Worm (Caenorhabditis elegans) whole organism, L4 larva: ENCODE measurements around the gene C27A2.7.

Experiments used
- F37D6.2 ChIP-seq: sonication (generic microtip); optimal IDR thresholded peaks from 2 replicates; lab custom pipeline; 2016; ENCODE audit warnings: mild to moderate bottlenecking, missing genetic modification characterization, missing compliant biosample characterization
- T26A8.4 ChIP-seq: fragments of 200-800 bp; sonication (Bioruptor generic); IDR thresholded peaks from 2 replicates; pipeline ENCODE4 v1.3.6; 2022; ENCODE audit warnings: missing genetic modification characterization, missing compliant biosample characterization
- Y5F2A.4 ChIP-seq: fragments of 200-800 bp; sonication (Bioruptor generic); optimal IDR thresholded peaks from 2 replicates; lab custom pipeline; 2018; ENCODE audit warnings: mild to moderate bottlenecking, missing genetic modification characterization, missing compliant biosample characterization
- Y75B8A.6 ChIP-seq: fragments of 200-800 bp; sonication (Bioruptor generic); IDR thresholded peaks from 2 replicates; pipeline ENCODE4 v1.3.6; 2022; ENCODE audit warnings: missing genetic modification reagents, missing genetic modification characterization, missing compliant biosample characterization
- aha-1 ChIP-seq: fragments of 150-350 bp; peaks from one replicate; lab custom pipeline; 2014; ENCODE audit warnings: missing biosample characterization, missing genetic modification characterization
- arid-1 ChIP-seq: fragments of 200-800 bp; sonication (Bioruptor generic); conservative IDR thresholded peaks from 2 replicates; pipeline ENCODE4 v1.3.6; 2022; ENCODE audit warnings: missing genetic modification reagents, missing genetic modification characterization, missing compliant biosample characterization
- daf-12 ChIP-seq: fragments of 150-350 bp; optimal IDR thresholded peaks from 2 replicates; lab custom pipeline; 2014; ENCODE audit warnings: missing biosample characterization, missing genetic modification reagents, missing genetic modification characterization
- daf-16 ChIP-seq, 3 experiments: sonication (generic microtip); optimal IDR thresholded peaks; 2 replicates each; lab custom pipeline; 2016 to 2017; ENCODE audit warnings: missing genetic modification characterization in 3 of 3, missing genetic modification reagents in 3 of 3, mild to moderate bottlenecking in 2 of 3, missing compliant biosample characterization in 2 of 3, missing biosample characterization in 1 of 3, moderate library complexity in 1 of 3
- daf-19 ChIP-seq: fragments of 200-800 bp; sonication (Bioruptor generic); conservative IDR thresholded peaks from 2 replicates; pipeline ENCODE4 v1.3.6; 2022; ENCODE audit warnings: missing genetic modification characterization, missing compliant biosample characterization
- dmd-6 ChIP-seq: fragments of 200-800 bp; sonication (Bioruptor generic); IDR thresholded peaks from 2 replicates; pipeline ENCODE4 v1.3.6; 2022; ENCODE audit warnings: missing genetic modification reagents, missing genetic modification characterization, missing compliant biosample characterization
- dmd-9 ChIP-seq: fragments of 200-800 bp; sonication (Bioruptor generic); IDR thresholded peaks from 2 replicates; pipeline ENCODE4 v1.3.6; 2022; ENCODE audit warnings: missing genetic modification reagents, missing genetic modification characterization, missing compliant biosample characterization
- duxl-1 ChIP-seq: sonication (generic microtip); optimal IDR thresholded peaks from 2 replicates; lab custom pipeline; 2016; ENCODE audit warnings: mild to moderate bottlenecking, missing genetic modification characterization, moderate library complexity, missing compliant biosample characterization; ENCODE audit not compliant: poor library complexity
- hif-1 ChIP-seq, 2 experiments: sonication (generic microtip); optimal IDR thresholded peaks; 2 replicates each; lab custom pipeline; 2016 to 2017; ENCODE audit warnings: missing compliant biosample characterization in 2 of 2, missing genetic modification characterization in 2 of 2, missing genetic modification reagents in 2 of 2, missing genotype in 2 of 2, mild to moderate bottlenecking in 1 of 2
- jun-1 ChIP-seq: fragments of 150-350 bp; optimal IDR thresholded peaks from 2 replicates; lab custom pipeline; 2014; ENCODE audit warnings: missing biosample characterization, missing genetic modification reagents, missing genetic modification characterization
- lin-1 ChIP-seq: fragments of 200-800 bp; sonication (Bioruptor generic); IDR thresholded peaks from 2 replicates; pipeline ENCODE4 v1.3.6; 2022; ENCODE audit warnings: missing genetic modification reagents, missing genetic modification characterization, missing compliant biosample characterization
- lin-38 ChIP-seq: fragments of 200-800 bp; sonication (Bioruptor generic); IDR thresholded peaks from 2 replicates; pipeline ENCODE4 v1.3.6; 2022; ENCODE audit warnings: missing genetic modification reagents, missing genetic modification characterization, missing compliant biosample characterization
- lir-3 ChIP-seq: sonication (generic microtip); optimal IDR thresholded peaks from 2 replicates; lab custom pipeline; 2016; ENCODE audit warnings: mild to moderate bottlenecking, missing genetic modification characterization, missing compliant biosample characterization
- mdt-29 ChIP-seq: fragments of 200-800 bp; sonication (Bioruptor generic); IDR thresholded peaks from 2 replicates; pipeline ENCODE4 v1.3.6; 2022; ENCODE audit warnings: missing genetic modification reagents, missing genetic modification characterization, missing compliant biosample characterization
- nhr-10 ChIP-seq: fragments of 150-350 bp; optimal IDR thresholded peaks from 2 replicates; lab custom pipeline; 2014; ENCODE audit warnings: missing biosample characterization, missing genetic modification characterization
- nhr-102 ChIP-seq: sonication (generic microtip); optimal IDR thresholded peaks from 2 replicates; lab custom pipeline; 2016; ENCODE audit warnings: mild to moderate bottlenecking, missing genetic modification characterization, moderate library complexity, missing compliant biosample characterization
- nhr-28 ChIP-seq: fragments of 150-350 bp; optimal IDR thresholded peaks from 2 replicates; lab custom pipeline; 2014; ENCODE audit warnings: missing biosample characterization, missing genetic modification characterization
- nhr-48 ChIP-seq: sonication (generic microtip); optimal IDR thresholded peaks from 2 replicates; lab custom pipeline; 2016; ENCODE audit warnings: mild to moderate bottlenecking, missing genetic modification characterization, missing compliant biosample characterization
- nhr-76 ChIP-seq: fragments of 150-350 bp; optimal IDR thresholded peaks from 2 replicates; lab custom pipeline; 2014; ENCODE audit warnings: missing biosample characterization, missing genetic modification characterization
- nhr-77 ChIP-seq: fragments of 150-350 bp; optimal IDR thresholded peaks from 2 replicates; lab custom pipeline; 2014; ENCODE audit warnings: missing biosample characterization, missing genetic modification characterization
- pqm-1 ChIP-seq: sonication (generic microtip); optimal IDR thresholded peaks from 2 replicates; lab custom pipeline; 2017; ENCODE audit warnings: missing biosample characterization, missing genetic modification characterization
- sdz-12 ChIP-seq: fragments of 200-800 bp; sonication (Bioruptor generic); optimal IDR thresholded peaks from 2 replicates; lab custom pipeline; 2018; ENCODE audit warnings: mild to moderate bottlenecking, missing genetic modification characterization, missing compliant biosample characterization
- set-16 ChIP-seq: fragments of 200-800 bp; sonication (Bioruptor generic); IDR thresholded peaks from 2 replicates; pipeline ENCODE4 v1.3.6; 2022; ENCODE audit warnings: missing genetic modification reagents, missing genetic modification characterization, missing compliant biosample characterization
- snpc-1.2 ChIP-seq: fragments of 200-800 bp; sonication (Bioruptor generic); IDR thresholded peaks from 2 replicates; pipeline ENCODE4 v1.3.6; 2022; ENCODE audit warnings: missing genetic modification reagents, missing genetic modification characterization, missing compliant biosample characterization
- spr-1 ChIP-seq: sonication (generic microtip); optimal IDR thresholded peaks from 2 replicates; lab custom pipeline; 2016; ENCODE audit warnings: mild to moderate bottlenecking, missing genetic modification characterization, missing compliant biosample characterization
- unc-62 ChIP-seq, 3 experiments: fragments of 150-350 bp in 1 of 3; sonication (generic microtip); optimal IDR thresholded peaks in 2 of 3; peaks in 1 of 3; 1 replicate in 1 of 3; 2 replicates in 2 of 3; lab custom pipeline; 2014 to 2017; ENCODE audit warnings: missing biosample characterization in 3 of 3, missing genetic modification characterization in 3 of 3, missing genetic modification reagents in 3 of 3, missing genotype in 1 of 3
- vab-7 ChIP-seq: fragments of 200-800 bp; sonication (Bioruptor generic); IDR thresholded peaks from 2 replicates; pipeline ENCODE4 v1.3.6; 2022; ENCODE audit warnings: missing genetic modification reagents, missing genetic modification characterization, missing compliant biosample characterization

The C27A2.7 gene

ce11 chrII:5103784-5104457, 32.8 kb upstream of the C27A2.7 start, which contains the start of the genes C04G6.11 and mpk-2 (continued):
- TF ChIP-seq F37D6.2 (tag; lab: Kevin White, UChicago): no peak
- peak; percentile 97 for TF ChIP-seq dmd-6 (GFP tag; lab: Robert Waterston, UW)
- no peak for TF ChIP-seq mdt-29 (GFP tag; lab: Robert Waterston, UW)
- no peak for TF ChIP-seq lin-38 (GFP tag; lab: Robert Waterston, UW)
- no peak for TF ChIP-seq set-16
- no peak for TF ChIP-seq Y5F2A.4
- TF ChIP-seq nhr-102 (tag; lab: Kevin White, UChicago): peak; percentile 51
- TF ChIP-seq dmd-9 (GFP tag; lab: Robert Waterston, UW): no peak
- TF ChIP-seq nhr-48: peak; percentile 85
- TF ChIP-seq arid-1 (GFP tag; lab: Robert Waterston, UW): no peak
- no peak for TF ChIP-seq duxl-1
- no peak for TF ChIP-seq Y75B8A.6 (GFP tag; lab: Robert Waterston, UW)
- TF ChIP-seq spr-1: no peak
- TF ChIP-seq hif-1 (tag; optimal IDR thresholded peaks at IDR 0.05; lab: Kevin White, UChicago): peak in 1 of 2 experiments; percentile 20
- TF ChIP-seq nhr-10 (tag; lab: Kevin White, UChicago): no peak
- no peak for TF ChIP-seq sdz-12 (GFP tag; lab: Kevin White, UChicago)
- no peak for TF ChIP-seq daf-12 (tag; lab: Kevin White, UChicago)
- TF ChIP-seq lin-1 (GFP tag; lab: Robert Waterston, UW): peak; percentile 59; the same call in 1 of the 2 replicates
- TF ChIP-seq nhr-77 (tag; lab: Kevin White, UChicago): peak; percentile 44
- TF ChIP-seq jun-1 (tag; lab: Kevin White, UChicago): no peak
- TF ChIP-seq pqm-1 (tag; lab: Kevin White, UChicago): peak; percentile 69
- TF ChIP-seq snpc-1.2 (GFP tag; lab: Robert Waterston, UW): no peak
- no peak for TF ChIP-seq daf-19
- no peak for TF ChIP-seq vab-7 (GFP tag; lab: Robert Waterston, UW)
- TF ChIP-seq T26A8.4 (GFP tag; lab: Robert Waterston, UW): no peak

- peak; percentile 16 for TF ChIP-seq nhr-28 (tag; lab: Kevin White, UChicago)
- no peak for TF ChIP-seq daf-16 (GFP tag; optimal IDR thresholded peaks at IDR 0.05; lab: Kevin White, UChicago)
- TF ChIP-seq daf-16 (tag; optimal IDR thresholded peaks at IDR 0.05; lab: Kevin White, UChicago): no peak
Observed at ce11 chrII:5103189-5103588, 32.0 kb upstream of the C27A2.7 start.

ce11 chrII:5101701-5102100, 30.5 kb upstream of the C27A2.7 start, which contains the start of the genes idpb-3 and idpb-1:
idpb-3 (minus strand) TSS chrII:5101801.
idpb-1 (plus strand) TSS chrII:5101984.
- no peak for TF ChIP-seq lir-3
- peak; percentile 51 for TF ChIP-seq aha-1

ce11 chrII:5099649-5100048, 28.5 kb upstream of the C27A2.7 start, which contains the start of gene C04G6.6:
C04G6.6 (minus strand) TSS chrII:5099749.
- no peak for TF ChIP-seq lin-38 (GFP tag; lab: Robert Waterston, UW)
- TF ChIP-seq, all 104 proteins: peak for 0

- TF ChIP-seq unc-62 (GFP tag; optimal IDR thresholded peaks at IDR 0.05 in 1 of 2; lab: Kevin White, UChicago): peak in 1 of 2 experiments; percentile 73
- no peak for TF ChIP-seq unc-62 (tag; optimal IDR thresholded peaks at IDR 0.05; lab: Kevin White, UChicago)
- no peak for TF ChIP-seq nhr-76 (tag; lab: Kevin White, UChicago)
- TF ChIP-seq, all 104 proteins: peak for 1
Observed at ce11 chrII:5099034-5099433, 27.9 kb upstream of the C27A2.7 start.
